Worm (Caenorhabditis elegans) whole organism, early embryonic: ENCODE measurements around the gene trap-4.

Experiments
- scrt-1 ChIP-seq: fragments of 200-800 bp; sonication (Bioruptor generic); IDR thresholded peaks from 2 replicates; pipeline ENCODE4 v1.3.6; 2022; ENCODE audit warnings: missing genetic modification characterization, missing compliant biosample characterization
- tra-4 ChIP-seq: sonication (generic microtip); optimal IDR thresholded peaks from 2 replicates; lab custom pipeline; 2017; ENCODE audit warnings: missing genetic modification characterization, missing compliant biosample characterization

ce11 chrIII:11876130-11876529 is 44.4 kb upstream of the trap-4 start:
- no peak for TF ChIP-seq tra-4
- TF ChIP-seq scrt-1 = no peak
